Worm (Caenorhabditis elegans): ENCODE data around the gene F26G1.11.

DNA sequence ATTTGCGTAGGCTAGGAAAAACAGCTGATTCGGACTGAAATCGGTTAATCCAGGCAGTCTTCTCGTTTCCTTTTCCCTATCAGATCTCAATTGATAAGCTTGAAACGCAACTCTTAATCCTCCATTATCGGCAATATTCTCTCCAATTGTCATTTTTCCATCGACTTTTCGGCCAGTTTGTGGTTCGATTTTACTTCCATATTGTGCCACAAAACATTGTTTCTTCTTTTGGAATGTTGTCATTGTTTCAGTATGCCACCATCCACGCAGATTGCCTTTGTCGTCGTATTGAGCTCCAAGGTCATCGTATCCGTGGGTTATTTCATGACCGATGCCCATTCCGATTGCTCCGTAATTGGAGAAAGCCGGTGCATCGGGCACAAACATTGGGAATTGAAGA is 1.1 kb upstream of the F26G1.11 start:
- no peak for TF ChIP-seq cebp-2 (GFP tag; IDR thresholded peaks at IDR 0.05)
- no peak for TF ChIP-seq atf-7 (tag; optimal IDR thresholded peaks at IDR 0.05)
- TF ChIP-seq unc-62 (GFP tag; optimal IDR thresholded peaks at IDR 0.05) = no peak
- TF ChIP-seq tbp1 (GFP tag; optimal IDR thresholded peaks at IDR 0.05) = no peak
- no peak for TF ChIP-seq egl-18 (GFP tag; IDR thresholded peaks at IDR 0.05)
- no peak for TF ChIP-seq snpc-4 (GFP tag; optimal IDR thresholded peaks at IDR 0.05)
- TF ChIP-seq snpc-4 (tag; optimal IDR thresholded peaks at IDR 0.05) = no peak
- TF ChIP-seq ZK185.1 (tag; optimal IDR thresholded peaks at IDR 0.05; ENCODE audit: poor library complexity, severe bottlenecking) = no peak
- no peak for TF ChIP-seq ets-4 (GFP tag; optimal IDR thresholded peaks at IDR 0.05)

Data from whole organism, young adult.